Fruit fly (Drosophila melanogaster) whole organism, embryonic: ENCODE results near the gene CG46042.
A peak's percentile ranks its signal among the peaks of the same experiment; 100 is the strongest.

ENCODE experiments used
- Atf3 ChIP-seq: fragments of 200-800 bp; sonication (Bioruptor generic); optimal IDR thresholded peaks from 3 replicates; lab custom pipeline; 2016; ENCODE audit warnings: missing biosample characterization, missing genetic modification characterization
- Atf6 ChIP-seq: fragments of 200-800 bp; sonication (Bioruptor generic); IDR thresholded peaks from 2 replicates; pipeline ENCODE4 v1.3.6; 2022; ENCODE audit warnings: missing biosample characterization, missing genetic modification characterization
- Bgb ChIP-seq: fragments of 200-800 bp; sonication (Bioruptor generic); IDR thresholded peaks from 2 replicates; pipeline ENCODE4 v1.3.6; 2022; ENCODE audit warnings: missing biosample characterization, missing genetic modification characterization; ENCODE audit not compliant: partially characterized antibody
- CG10267 ChIP-seq: fragments of 200-800 bp; sonication (Bioruptor generic); optimal IDR thresholded peaks from 2 replicates; lab custom pipeline; 2018; ENCODE audit warnings: missing biosample characterization, mild to moderate bottlenecking, missing genetic modification characterization, moderate library complexity
- CG13624 ChIP-seq: fragments of 200-800 bp; sonication (Bioruptor generic); optimal IDR thresholded peaks from 2 replicates; lab custom pipeline; 2016; ENCODE audit warnings: missing biosample characterization, missing genetic modification characterization
- CG14441 ChIP-seq: fragments of 200-800 bp; sonication (Bioruptor generic); IDR thresholded peaks from 2 replicates; pipeline ENCODE4 v1.3.6; 2022; ENCODE audit warnings: missing biosample characterization, missing genetic modification characterization
- CG14860 ChIP-seq: fragments of 200-800 bp; sonication (Bioruptor generic); IDR thresholded peaks from 3 replicates; pipeline ENCODE4 v1.3.6; 2022; ENCODE audit warnings: missing biosample characterization, missing genetic modification characterization; ENCODE audit not compliant: partially characterized antibody
- CG14965 ChIP-seq: fragments of 200-800 bp; sonication (Bioruptor generic); optimal IDR thresholded peaks from 2 replicates; lab custom pipeline; 2016; ENCODE audit warnings: missing biosample characterization, missing genetic modification characterization, borderline replicate concordance
- CG1529 ChIP-seq: fragments of 200-800 bp; sonication (Bioruptor generic); optimal IDR thresholded peaks from 3 replicates; lab custom pipeline; 2018; ENCODE audit warnings: missing biosample characterization, missing genetic modification characterization
- CG1602 ChIP-seq: fragments of 200-800 bp; sonication (Bioruptor generic); optimal IDR thresholded peaks from 3 replicates; lab custom pipeline; 2016; ENCODE audit warnings: missing biosample characterization, missing genetic modification characterization
- CG1647 ChIP-seq: fragments of 200-800 bp; sonication (Bioruptor generic); optimal IDR thresholded peaks from 3 replicates; lab custom pipeline; 2016; ENCODE audit warnings: missing biosample characterization, missing genetic modification characterization
- CG16863 ChIP-seq: fragments of 200-800 bp; sonication (Bioruptor generic); optimal IDR thresholded peaks from 3 replicates; lab custom pipeline; 2016; ENCODE audit warnings: missing biosample characterization, missing genetic modification characterization
- CG17361 ChIP-seq: fragments of 200-800 bp; sonication (Bioruptor generic); IDR thresholded peaks from 3 replicates; pipeline ENCODE4 v1.3.6; 2022; ENCODE audit warnings: missing biosample characterization, missing genetic modification characterization
- CG2202 ChIP-seq: fragments of 200-800 bp; sonication (Bioruptor generic); optimal IDR thresholded peaks from 2 replicates; lab custom pipeline; 2018; ENCODE audit warnings: missing biosample characterization, mild to moderate bottlenecking, missing genetic modification characterization
- CG2678 ChIP-seq: fragments of 200-800 bp; sonication (Bioruptor generic); optimal IDR thresholded peaks from 3 replicates; lab custom pipeline; 2019; ENCODE audit warnings: missing biosample characterization, mild to moderate bottlenecking, missing genetic modification characterization, moderate library complexity
- CG31224 ChIP-seq: fragments of 200-800 bp; sonication (Bioruptor generic); IDR thresholded peaks from 2 replicates; pipeline ENCODE4 v1.3.6; 2022; ENCODE audit warnings: missing biosample characterization, missing genetic modification characterization
- CG33213 ChIP-seq: fragments of 200-800 bp; sonication (Bioruptor generic); optimal IDR thresholded peaks from 3 replicates; lab custom pipeline; 2016; ENCODE audit warnings: missing biosample characterization, missing genetic modification characterization
- CG3726 ChIP-seq: fragments of 200-800 bp; sonication (Bioruptor generic); IDR thresholded peaks from 3 replicates; pipeline ENCODE4, ENCODE4 v1.3.6; 2022; ENCODE audit warnings: missing biosample characterization, missing genetic modification characterization
- CG4707 ChIP-seq: fragments of 200-800 bp; sonication (Bioruptor generic); optimal IDR thresholded peaks from 2 replicates; lab custom pipeline; 2018; ENCODE audit warnings: missing biosample characterization, mild to moderate bottlenecking, missing genetic modification characterization, moderate library complexity
- CG6689 ChIP-seq: fragments of 200-800 bp; sonication (Bioruptor generic); IDR thresholded peaks from 2 replicates; pipeline ENCODE4 v1.3.6; 2022; ENCODE audit warnings: missing biosample characterization, missing genetic modification characterization
- CG7745 ChIP-seq: fragments of 200-800 bp; sonication (Bioruptor generic); optimal IDR thresholded peaks from 2 replicates; lab custom pipeline; 2018; ENCODE audit warnings: missing biosample characterization, mild to moderate bottlenecking, missing genetic modification characterization, moderate library complexity
- CG8478 ChIP-seq: fragments of >200 bp; optimal IDR thresholded peaks from 2 replicates; lab custom pipeline; 2018
- Camta ChIP-seq: fragments of 200-800 bp; sonication (Bioruptor generic); optimal IDR thresholded peaks from 2 replicates; lab custom pipeline; 2016; ENCODE audit warnings: missing biosample characterization, missing genetic modification characterization
- Ets65A ChIP-seq: fragments of 200-800 bp; sonication (Bioruptor generic); peaks from one replicate; lab custom pipeline; 2016; ENCODE audit warnings: missing biosample characterization, missing genetic modification characterization
- Fer2 ChIP-seq: fragments of 200-800 bp; sonication (Bioruptor generic); optimal IDR thresholded peaks from 2 replicates; lab custom pipeline; 2018; ENCODE audit warnings: missing biosample characterization, mild to moderate bottlenecking, missing genetic modification characterization, moderate library complexity
- Fer3 ChIP-seq: fragments of 200-800 bp; sonication (Bioruptor generic); optimal IDR thresholded peaks from 2 replicates; lab custom pipeline; 2018; ENCODE audit warnings: missing biosample characterization, mild to moderate bottlenecking, missing genetic modification characterization, moderate library complexity
- H2.0 ChIP-seq: fragments of 200-800 bp; sonication (Bioruptor generic); IDR thresholded peaks from 2 replicates; pipeline ENCODE4 v1.3.6; 2022; ENCODE audit warnings: missing biosample characterization, missing genetic modification characterization
- Hmr ChIP-seq: fragments of 200-800 bp; sonication (Bioruptor generic); optimal IDR thresholded peaks from 3 replicates; lab custom pipeline; 2017; ENCODE audit warnings: mild to moderate bottlenecking, missing biosample characterization, missing genetic modification reagents, missing genetic modification characterization
- Hr39 ChIP-seq: fragments of >200 bp; optimal IDR thresholded peaks from 2 replicates; lab custom pipeline; 2017
- NC2β ChIP-seq: fragments of 200-800 bp; sonication (Bioruptor generic); optimal IDR thresholded peaks from 2 replicates; lab custom pipeline; 2016; ENCODE audit warnings: missing biosample characterization, missing genetic modification characterization
- Nf-YA ChIP-seq: fragments of 200-800 bp; sonication (Bioruptor generic); IDR thresholded peaks from 2 replicates; pipeline ENCODE4 v1.3.6; 2022; ENCODE audit warnings: missing biosample characterization, missing genetic modification characterization
- Poxn ChIP-seq: fragments of 200-800 bp; sonication (Bioruptor generic); IDR thresholded peaks from 2 replicates; pipeline ENCODE4 v1.3.6; 2022; ENCODE audit warnings: missing biosample characterization, missing genetic modification characterization
- Ptx1 ChIP-seq: fragments of 200-800 bp; sonication (Bioruptor generic); IDR thresholded peaks from 2 replicates; pipeline ENCODE4 v1.3.6; 2022; ENCODE audit warnings: missing biosample characterization, missing genetic modification characterization
- Sox100B ChIP-seq: fragments of 200-800 bp; sonication (Bioruptor generic); optimal IDR thresholded peaks from 3 replicates; lab custom pipeline; 2018; ENCODE audit warnings: missing biosample characterization, mild to moderate bottlenecking, missing genetic modification characterization
- Xrp1 ChIP-seq: fragments of 200-800 bp; sonication (Bioruptor generic); IDR thresholded peaks from 2 replicates; pipeline ENCODE4 v1.3.6; 2022; ENCODE audit warnings: missing biosample characterization, missing genetic modification characterization
- al ChIP-seq: fragments of 200-800 bp; sonication (Bioruptor generic); IDR thresholded peaks from 2 replicates; pipeline ENCODE4 v1.3.6; 2022; ENCODE audit warnings: missing biosample characterization, missing genetic modification characterization
- ase ChIP-seq: fragments of 200-800 bp; sonication (Bioruptor generic); IDR thresholded peaks from 3 replicates; pipeline ENCODE4 v1.3.6; 2022; ENCODE audit warnings: missing biosample characterization, missing genetic modification characterization
- ash1 ChIP-seq: fragments of 200-800 bp; sonication (Bioruptor generic); optimal IDR thresholded peaks from 2 replicates; lab custom pipeline; 2018; ENCODE audit warnings: missing biosample characterization, mild to moderate bottlenecking, missing genetic modification characterization
- az2 ChIP-seq: fragments of 200-800 bp; sonication (Bioruptor generic); optimal IDR thresholded peaks from 3 replicates; lab custom pipeline; 2016; ENCODE audit warnings: missing biosample characterization, missing genetic modification characterization
- bowl ChIP-seq: fragments of 200-800 bp; sonication (Bioruptor generic); IDR thresholded peaks from 2 replicates; pipeline ENCODE4 v1.3.6; 2022; ENCODE audit warnings: missing biosample characterization, missing genetic modification characterization
- cg ChIP-seq: fragments of 200-800 bp; sonication (Bioruptor generic); optimal IDR thresholded peaks from 3 replicates; lab custom pipeline; 2019; ENCODE audit warnings: missing biosample characterization, mild to moderate bottlenecking, missing genetic modification characterization, moderate library complexity
- chif ChIP-seq, 2 experiments: fragments of 200-800 bp; sonication (Bioruptor generic); optimal IDR thresholded peaks; 3 replicates each; lab custom pipeline; 2016; ENCODE audit warnings: missing biosample characterization in 2 of 2, missing genetic modification characterization in 2 of 2
- hth ChIP-seq: fragments of >200 bp; optimal IDR thresholded peaks from 2 replicates; lab custom pipeline; 2017; ENCODE audit warnings: inconsistent platforms
- kah ChIP-seq: fragments of 200-800 bp; sonication (Bioruptor generic); optimal IDR thresholded peaks from 2 replicates; lab custom pipeline; 2018; ENCODE audit warnings: missing biosample characterization, mild to moderate bottlenecking, missing genetic modification characterization
- nmo ChIP-seq: fragments of 200-800 bp; sonication (Bioruptor generic); optimal IDR thresholded peaks from 2 replicates; lab custom pipeline; 2018; ENCODE audit warnings: missing biosample characterization, mild to moderate bottlenecking, missing genetic modification characterization, moderate library complexity
- oc ChIP-seq: fragments of 200-800 bp; sonication (Bioruptor generic); optimal IDR thresholded peaks from 2 replicates; lab custom pipeline; 2018; ENCODE audit warnings: missing biosample characterization, mild to moderate bottlenecking, missing genetic modification characterization, moderate library complexity
- peb ChIP-seq: fragments of 200-800 bp; sonication (Bioruptor generic); IDR thresholded peaks from 2 replicates; pipeline ENCODE4 v1.3.6; 2022; ENCODE audit warnings: missing biosample characterization, missing genetic modification characterization
- repo ChIP-seq: fragments of 200-800 bp; sonication (Bioruptor generic); optimal IDR thresholded peaks from 2 replicates; lab custom pipeline; 2016; ENCODE audit warnings: missing biosample characterization, missing genetic modification characterization
- stwl ChIP-seq: fragments of 200-800 bp; sonication (Bioruptor generic); optimal IDR thresholded peaks from 3 replicates; lab custom pipeline; 2018; ENCODE audit warnings: missing biosample characterization, mild to moderate bottlenecking, missing genetic modification characterization, moderate library complexity
- tap ChIP-seq: fragments of 200-800 bp; optimal IDR thresholded peaks from 3 replicates; lab custom pipeline; 2019; ENCODE audit warnings: missing biosample characterization, mild to moderate bottlenecking, missing genetic modification characterization, moderate library complexity
- tx ChIP-seq: fragments of 200-800 bp; sonication (Bioruptor generic); optimal IDR thresholded peaks from 2 replicates; lab custom pipeline; 2016; ENCODE audit warnings: missing biosample characterization, missing genetic modification characterization
- unpg ChIP-seq: fragments of 200-800 bp; sonication (Bioruptor generic); optimal IDR thresholded peaks from 3 replicates; lab custom pipeline; 2018; ENCODE audit warnings: missing biosample characterization, mild to moderate bottlenecking, missing genetic modification characterization, moderate library complexity

Gene CG46042

DNA sequence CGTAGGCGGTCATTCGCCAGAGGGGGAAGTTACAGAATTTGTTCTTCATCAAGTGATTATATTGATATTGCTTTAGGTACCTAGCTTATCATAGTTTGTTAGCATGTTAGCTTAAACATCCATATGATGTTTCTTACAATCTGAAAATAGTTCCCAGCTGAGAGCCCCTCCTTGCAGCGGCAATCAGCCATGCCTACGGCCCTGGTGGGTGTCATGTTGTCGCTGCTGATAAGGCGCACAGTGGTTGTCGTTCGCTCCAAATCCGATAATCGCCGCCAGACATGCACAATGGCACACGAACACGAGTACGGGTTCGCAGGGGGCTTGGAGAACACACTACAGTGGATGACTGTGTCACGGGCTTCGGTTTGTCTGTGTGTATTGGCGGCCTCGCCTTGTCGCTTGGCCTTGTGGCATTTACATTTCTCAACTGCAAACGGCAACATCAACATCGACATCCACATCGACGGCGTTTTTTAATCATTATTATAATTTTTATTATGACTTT, 36.2 kb downstream of the CG46042 start (continued):
- TF ChIP-seq Nf-YA = peak; percentile 63
- peak; percentile 44 for TF ChIP-seq oc
- no peak for TF ChIP-seq CG14860 (GFP tag; lab: Robert Waterston, UW)
- TF ChIP-seq Atf3 (GFP tag; lab: Kevin White, UChicago) = peak; percentile 61
- TF ChIP-seq CG14965 (GFP tag; lab: Kevin White, UChicago) = peak; percentile 14
- peak; percentile 76 for TF ChIP-seq al (GFP tag; lab: Robert Waterston, UW)
- TF ChIP-seq az2 (GFP tag; lab: Kevin White, UChicago) = peak; percentile 79
- peak; percentile 71 for TF ChIP-seq tx (GFP tag; lab: Kevin White, UChicago)
- TF ChIP-seq H2.0 (GFP tag; lab: Robert Waterston, UW) = peak; percentile 74
- no peak for TF ChIP-seq CG8478 (lab: Kevin White, UChicago)
- peak; percentile 47; the same call in 1 of the 2 replicates for TF ChIP-seq bowl (GFP tag; lab: Robert Waterston, UW)
- TF ChIP-seq ash1 (GFP tag; lab: Kevin White, UChicago) = no peak
- TF ChIP-seq Hr39 (lab: Kevin White, UChicago) = no peak
- TF ChIP-seq Xrp1 (GFP tag; lab: Robert Waterston, UW) = peak; percentile 89
- peak; percentile 85 for TF ChIP-seq CG13624
- peak; percentile 70 for TF ChIP-seq tap
- TF ChIP-seq kah (GFP tag; lab: Kevin White, UChicago) = peak; percentile 15
- TF ChIP-seq CG1647 = peak; percentile 75
- TF ChIP-seq CG2678 = peak; percentile 83
- peak; percentile 87 for TF ChIP-seq CG14441 (GFP tag; lab: Robert Waterston, UW)
- TF ChIP-seq CG1602 (GFP tag; lab: Kevin White, UChicago) = peak; percentile 70
- TF ChIP-seq Camta (GFP tag; lab: Kevin White, UChicago) = peak; percentile 66
- TF ChIP-seq Atf6 (GFP tag; lab: Robert Waterston, UW) = peak; percentile 86
- peak; percentile 28 for TF ChIP-seq CG2202
- peak; percentile 78; the same call in 1 of the 3 replicates for TF ChIP-seq CG3726 (GFP tag; lab: Robert Waterston, UW)
- no peak for TF ChIP-seq repo (GFP tag; lab: Kevin White, UChicago)
- TF ChIP-seq CG33213 (GFP tag; lab: Kevin White, UChicago) = peak; percentile 7
- TF ChIP-seq Ptx1 = peak; percentile 90
- peak; percentile 32 for TF ChIP-seq cg (GFP tag; lab: Kevin White, UChicago)
- TF ChIP-seq unpg (GFP tag; lab: Kevin White, UChicago) = peak; percentile 79
- peak; percentile 50 for TF ChIP-seq CG1529 (GFP tag; lab: Kevin White, UChicago)
- peak; percentile 80 for TF ChIP-seq ase (GFP tag; lab: Robert Waterston, UW)
- TF ChIP-seq NC2β (GFP tag; lab: Kevin White, UChicago) = peak; percentile 48
- peak; percentile 57; the same call in 1 of the 2 replicates for TF ChIP-seq peb (GFP tag; lab: Robert Waterston, UW)
- TF ChIP-seq Fer3 (tag; lab: Kevin White, UChicago) = peak; percentile 84
- no peak for TF ChIP-seq CG7745 (tag; lab: Kevin White, UChicago)
- no peak for TF ChIP-seq hth (lab: Kevin White, UChicago)
- TF ChIP-seq nmo (GFP tag; lab: Kevin White, UChicago) = peak; percentile 49
- peak; percentile 73 to 80 for TF ChIP-seq chif (GFP tag; optimal IDR thresholded peaks at IDR 0.05; lab: Kevin White, UChicago)
- peak; percentile 44 for TF ChIP-seq CG10267 (tag; lab: Kevin White, UChicago)
- TF ChIP-seq Ets65A = peak; percentile 97
- peak; percentile 88 for TF ChIP-seq CG6689 (GFP tag; lab: Robert Waterston, UW)
- TF ChIP-seq Bgb (GFP tag; lab: Robert Waterston, UW) = no peak
- no peak for TF ChIP-seq Poxn (GFP tag; lab: Robert Waterston, UW)
- TF ChIP-seq stwl (tag; lab: Kevin White, UChicago) = no peak
- peak; percentile 82 for TF ChIP-seq CG16863 (GFP tag; lab: Kevin White, UChicago)
- peak; percentile 30 for TF ChIP-seq Fer2 (tag; lab: Kevin White, UChicago)
- peak; percentile 98 for TF ChIP-seq CG4707 (GFP tag; lab: Kevin White, UChicago)
- peak; percentile 82 for TF ChIP-seq Hmr (GFP tag; lab: Kevin White, UChicago)
- TF ChIP-seq CG17361 (GFP tag; lab: Robert Waterston, UW) = peak; percentile 70
- TF ChIP-seq CG31224 (GFP tag; lab: Robert Waterston, UW) = peak; percentile 80
- peak; percentile 55 for TF ChIP-seq Sox100B (GFP tag; lab: Kevin White, UChicago)
